Worm (Caenorhabditis elegans) whole organism, mixed stage, embryonic: ENCODE results near the gene dod-17.

Experiments used
- blmp-1 ChIP-seq: fragments of 150-350 bp; optimal IDR thresholded peaks from 2 replicates; lab custom pipeline; 2014; ENCODE audit warnings: missing biosample characterization, missing genetic modification characterization
- ceh-43 ChIP-seq: fragments of 200-800 bp; sonication (Bioruptor generic); optimal IDR thresholded peaks from 2 replicates; lab custom pipeline; 2018; ENCODE audit warnings: mild to moderate bottlenecking, missing genetic modification characterization, moderate library complexity, missing compliant biosample characterization
- ces-1 ChIP-seq: fragments of 150-350 bp; optimal IDR thresholded peaks from 2 replicates; lab custom pipeline; 2014; ENCODE audit warnings: missing biosample characterization, missing genetic modification reagents, missing genetic modification characterization
- ham-2 ChIP-seq: fragments of 200-800 bp; sonication (Bioruptor generic); optimal IDR thresholded peaks from 2 replicates; lab custom pipeline; 2018; ENCODE audit warnings: mild to moderate bottlenecking, missing genetic modification characterization, missing compliant biosample characterization
- lin-13 ChIP-seq: fragments of 150-350 bp; optimal IDR thresholded peaks from 2 replicates; lab custom pipeline; 2014; ENCODE audit warnings: missing biosample characterization, missing genetic modification characterization
- nhr-237 ChIP-seq: fragments of 150-350 bp; optimal IDR thresholded peaks from 2 replicates; lab custom pipeline; 2014; ENCODE audit warnings: missing biosample characterization, missing genetic modification characterization
- nhr-28 ChIP-seq: fragments of 150-350 bp; optimal IDR thresholded peaks from 2 replicates; lab custom pipeline; 2014; ENCODE audit warnings: missing biosample characterization, missing genetic modification characterization
- nhr-76 ChIP-seq: sonication (generic microtip); optimal IDR thresholded peaks from 2 replicates; lab custom pipeline; 2017; ENCODE audit warnings: missing biosample characterization, missing genetic modification characterization
- pha-4 ChIP-seq: fragments of 150-350 bp; optimal IDR thresholded peaks from 2 replicates; lab custom pipeline; 2018; ENCODE audit warnings: missing biosample characterization, missing genetic modification reagents, missing genetic modification characterization
- snpc-4 ChIP-seq: fragments of 150-350 bp; optimal IDR thresholded peaks from 2 replicates; lab custom pipeline; 2014; ENCODE audit warnings: missing biosample characterization, missing genetic modification characterization
- sptf-1 ChIP-seq: sonication (generic microtip); optimal IDR thresholded peaks from 2 replicates; lab custom pipeline; 2017; ENCODE audit warnings: mild to moderate bottlenecking, missing genetic modification characterization, moderate library complexity, missing compliant biosample characterization
- tbx-8 ChIP-seq: fragments of 200-800 bp; sonication (Bioruptor generic); optimal IDR thresholded peaks from 2 replicates; lab custom pipeline; 2018; ENCODE audit warnings: mild to moderate bottlenecking, missing genetic modification characterization, moderate library complexity, missing compliant biosample characterization
- unc-39 ChIP-seq: fragments of 150-350 bp; optimal IDR thresholded peaks from 2 replicates; lab custom pipeline; 2014; ENCODE audit warnings: missing biosample characterization, missing genetic modification characterization
- unc-62 ChIP-seq: fragments of 150-350 bp; optimal IDR thresholded peaks from 2 replicates; lab custom pipeline; 2014; ENCODE audit warnings: missing biosample characterization, missing genetic modification reagents, missing genetic modification characterization

ce11 chrIV:13009507-13009906 is 33.4 kb downstream of the dod-17 start:
- TF ChIP-seq blmp-1 (tag; lab: Kevin White, UChicago) (no peak), nhr-237 (tag; lab: Kevin White, UChicago) (no peak), unc-39 (tag; lab: Kevin White, UChicago) (no peak), ham-2 (GFP tag; lab: Kevin White, UChicago) (no peak), snpc-4 (tag; lab: Kevin White, UChicago) (no peak), nhr-28 (tag; lab: Kevin White, UChicago) (no peak), ceh-43 (GFP tag; lab: Kevin White, UChicago) (no peak), lin-13 (tag; lab: Kevin White, UChicago) (no peak), ces-1 (GFP tag; lab: Kevin White, UChicago) (no peak), unc-62 (no peak), pha-4 (no peak), tbx-8 (GFP tag; lab: Kevin White, UChicago) (no peak), nhr-76 (tag; lab: Kevin White, UChicago) (no peak), sptf-1 (no peak)
